Fruit fly (Drosophila melanogaster) whole organism, embryonic: ENCODE results near the gene Hrs.

Source experiments
- Bgb ChIP-seq: fragments of 200-800 bp; sonication (Bioruptor generic); IDR thresholded peaks from 2 replicates; pipeline ENCODE4 v1.3.6; 2022; ENCODE audit warnings: missing biosample characterization, missing genetic modification characterization; ENCODE audit not compliant: partially characterized antibody
- CG10543 ChIP-seq: fragments of 200-800 bp; sonication (Bioruptor generic); optimal IDR thresholded peaks from 3 replicates; lab custom pipeline; 2017; ENCODE audit warnings: missing biosample characterization, mild to moderate bottlenecking, missing genetic modification characterization, moderate library complexity
- CG12299 ChIP-seq: fragments of 200-800 bp; sonication (Bioruptor generic); optimal IDR thresholded peaks from 2 replicates; lab custom pipeline; 2018; ENCODE audit warnings: missing biosample characterization, mild to moderate bottlenecking, missing genetic modification characterization
- CG12659 ChIP-seq: fragments of 200-800 bp; sonication (Bioruptor generic); optimal IDR thresholded peaks from 3 replicates; lab custom pipeline; 2017; ENCODE audit warnings: mild to moderate bottlenecking, missing biosample characterization, missing genetic modification reagents, missing genetic modification characterization
- CG13123 ChIP-seq: fragments of 200-800 bp; sonication (Bioruptor generic); optimal IDR thresholded peaks from 2 replicates; lab custom pipeline; 2016; ENCODE audit warnings: missing biosample characterization, missing genetic modification characterization
- CG14667 ChIP-seq: fragments of 200-800 bp; sonication (Bioruptor generic); IDR thresholded peaks from 2 replicates; pipeline ENCODE4 v1.3.6; 2022; ENCODE audit warnings: missing biosample characterization, missing genetic modification characterization
- CG1602 ChIP-seq: fragments of 200-800 bp; sonication (Bioruptor generic); optimal IDR thresholded peaks from 3 replicates; lab custom pipeline; 2016; ENCODE audit warnings: missing biosample characterization, missing genetic modification characterization
- CG16779 ChIP-seq: fragments of 200-800 bp; sonication (Bioruptor generic); IDR thresholded peaks from 2 replicates; pipeline ENCODE4 v1.3.6; 2022; ENCODE audit warnings: missing biosample characterization, missing genetic modification characterization
- CG16863 ChIP-seq: fragments of 200-800 bp; sonication (Bioruptor generic); optimal IDR thresholded peaks from 3 replicates; lab custom pipeline; 2016; ENCODE audit warnings: missing biosample characterization, missing genetic modification characterization
- CG30020 ChIP-seq: fragments of 200-800 bp; optimal IDR thresholded peaks from 2 replicates; lab custom pipeline; 2019; ENCODE audit warnings: missing biosample characterization, mild to moderate bottlenecking, missing genetic modification characterization, moderate library complexity
- CG33213 ChIP-seq: fragments of 200-800 bp; sonication (Bioruptor generic); optimal IDR thresholded peaks from 3 replicates; lab custom pipeline; 2016; ENCODE audit warnings: missing biosample characterization, missing genetic modification characterization
- CG5180 ChIP-seq: fragments of 200-800 bp; sonication (Bioruptor generic); optimal IDR thresholded peaks from 3 replicates; lab custom pipeline; 2017; ENCODE audit warnings: missing biosample characterization, missing genetic modification characterization, mild to moderate bottlenecking, moderate library complexity, missing genetic modification reagents
- CG6654 ChIP-seq: fragments of 200-800 bp; sonication (Bioruptor generic); optimal IDR thresholded peaks from 2 replicates; lab custom pipeline; 2017; ENCODE audit warnings: missing biosample characterization, mild to moderate bottlenecking, missing genetic modification characterization
- CG7987 ChIP-seq: fragments of 200-800 bp; sonication (Bioruptor generic); optimal IDR thresholded peaks from 2 replicates; lab custom pipeline; 2018; ENCODE audit warnings: missing biosample characterization, mild to moderate bottlenecking, missing genetic modification characterization, moderate library complexity
- CG8281 ChIP-seq: fragments of 200-800 bp; sonication (Bioruptor generic); optimal IDR thresholded peaks from 2 replicates; lab custom pipeline; 2018; ENCODE audit warnings: missing biosample characterization, mild to moderate bottlenecking, missing genetic modification characterization, moderate library complexity
- CG8924 ChIP-seq: fragments of 200-800 bp; optimal IDR thresholded peaks from 3 replicates; lab custom pipeline; 2019; ENCODE audit warnings: missing biosample characterization, mild to moderate bottlenecking, missing genetic modification characterization, moderate library complexity
- CG8944 ChIP-seq: fragments of 200-800 bp; sonication (Bioruptor generic); optimal IDR thresholded peaks from 3 replicates; lab custom pipeline; 2016; ENCODE audit warnings: missing biosample characterization, missing genetic modification characterization
- CTCF ChIP-seq: fragments of 200-800 bp; sonication (Bioruptor generic); optimal IDR thresholded peaks from 2 replicates; lab custom pipeline; 2017; ENCODE audit warnings: missing biosample characterization, mild to moderate bottlenecking, missing genetic modification characterization, moderate library complexity
- CkIIα-i1 ChIP-seq: fragments of 200-800 bp; sonication (Bioruptor generic); IDR thresholded peaks from 2 replicates; pipeline ENCODE4 v1.3.6; 2022; ENCODE audit warnings: missing biosample characterization, missing genetic modification characterization
- Dip2 ChIP-seq: fragments of 200-800 bp; sonication (Bioruptor generic); IDR thresholded peaks from 2 replicates; pipeline ENCODE4 v1.3.6; 2022; ENCODE audit warnings: missing biosample characterization, missing genetic modification characterization
- Fer1 ChIP-seq: fragments of 200-800 bp; sonication (Bioruptor generic); optimal IDR thresholded peaks from 2 replicates; lab custom pipeline; 2017; ENCODE audit warnings: missing biosample characterization, mild to moderate bottlenecking, missing genetic modification characterization
- H15 ChIP-seq: fragments of 200-800 bp; sonication (Bioruptor generic); IDR thresholded peaks from 3 replicates; pipeline ENCODE4 v1.3.6; 2022; ENCODE audit warnings: missing biosample characterization, missing genetic modification characterization
- MBD-R2 ChIP-seq: fragments of 200-800 bp; sonication (Bioruptor generic); IDR thresholded peaks from 2 replicates; pipeline ENCODE4 v1.3.6; 2022; ENCODE audit warnings: missing biosample characterization, missing genetic modification characterization
- Max ChIP-seq: fragments of 200-800 bp; sonication (Bioruptor generic); optimal IDR thresholded peaks from 2 replicates; lab custom pipeline; 2016; ENCODE audit warnings: missing biosample characterization, mild to moderate bottlenecking, missing genetic modification characterization
- Mes4 ChIP-seq: fragments of 200-800 bp; sonication (Bioruptor generic); optimal IDR thresholded peaks from 2 replicates; lab custom pipeline; 2016; ENCODE audit warnings: missing biosample characterization, missing genetic modification characterization
- Oli ChIP-seq: fragments of 200-800 bp; sonication (Bioruptor generic); optimal IDR thresholded peaks from 2 replicates; lab custom pipeline; 2018; ENCODE audit warnings: missing biosample characterization, mild to moderate bottlenecking, missing genetic modification characterization, moderate library complexity
- Sry-β ChIP-seq: fragments of 200-800 bp; sonication (Bioruptor generic); optimal IDR thresholded peaks from 2 replicates; lab custom pipeline; 2018; ENCODE audit warnings: missing biosample characterization, mild to moderate bottlenecking, missing genetic modification characterization, moderate library complexity
- Ssrp ChIP-seq: fragments of 200-800 bp; sonication (Bioruptor generic); optimal IDR thresholded peaks from 2 replicates; lab custom pipeline; 2018; ENCODE audit warnings: missing biosample characterization, mild to moderate bottlenecking, missing genetic modification characterization, moderate library complexity
- TFAM ChIP-seq: fragments of 200-800 bp; sonication (Bioruptor generic); optimal IDR thresholded peaks from 2 replicates; lab custom pipeline; 2017; ENCODE audit warnings: missing biosample characterization, missing genetic modification characterization, inconsistent platforms
- ac ChIP-seq: fragments of 200-800 bp; sonication (Bioruptor generic); optimal IDR thresholded peaks from 3 replicates; lab custom pipeline; 2017; ENCODE audit warnings: missing biosample characterization, mild to moderate bottlenecking, missing genetic modification characterization
- ato ChIP-seq: fragments of 200-800 bp; sonication (Bioruptor generic); IDR thresholded peaks from 2 replicates; pipeline ENCODE4 v1.3.6; 2022; ENCODE audit warnings: missing biosample characterization, missing genetic modification characterization; ENCODE audit not compliant: partially characterized antibody
- dm ChIP-seq: fragments of 200-800 bp; sonication (Bioruptor generic); optimal IDR thresholded peaks from 3 replicates; lab custom pipeline; 2016; ENCODE audit warnings: missing biosample characterization, missing genetic modification characterization
- fd102C ChIP-seq: fragments of 200-800 bp; sonication (Bioruptor generic); optimal IDR thresholded peaks from 2 replicates; lab custom pipeline; 2018; ENCODE audit warnings: missing biosample characterization, mild to moderate bottlenecking, missing genetic modification characterization, moderate library complexity
- gcm2 ChIP-seq: fragments of 200-800 bp; sonication (Bioruptor generic); optimal IDR thresholded peaks from 2 replicates; lab custom pipeline; 2016; ENCODE audit warnings: missing biosample characterization, missing genetic modification characterization
- h ChIP-seq: fragments of >200 bp; optimal IDR thresholded peaks from 2 replicates; lab custom pipeline; 2017
- ham ChIP-seq: fragments of 200-800 bp; sonication (Bioruptor generic); IDR thresholded peaks from 2 replicates; pipeline ENCODE4 v1.3.6; 2022; ENCODE audit warnings: missing biosample characterization, missing genetic modification characterization
- hth ChIP-seq: fragments of >200 bp; optimal IDR thresholded peaks from 2 replicates; lab custom pipeline; 2017; ENCODE audit warnings: inconsistent platforms
- knrl ChIP-seq: fragments of 200-800 bp; sonication (Bioruptor generic); IDR thresholded peaks from 3 replicates; pipeline ENCODE4 v1.3.6; 2022; ENCODE audit warnings: missing biosample characterization, missing genetic modification characterization; ENCODE audit not compliant: partially characterized antibody
- lilli ChIP-seq: fragments of 200-800 bp; sonication (Bioruptor generic); optimal IDR thresholded peaks from 3 replicates; lab custom pipeline; 2016; ENCODE audit warnings: missing biosample characterization, missing genetic modification characterization
- lola ChIP-seq, 3 experiments: fragments of >200 bp in 2 of 3; fragments of 200-800 bp in 1 of 3; sonication (Bioruptor generic) in 1 of 3; optimal IDR thresholded peaks; 2 replicates each; lab custom pipeline; 2017 to 2019; ENCODE audit warnings: missing biosample characterization in 3 of 3, missing genetic modification characterization in 3 of 3, mild to moderate bottlenecking in 1 of 3, moderate library complexity in 1 of 3
- luna ChIP-seq: fragments of 200-800 bp; sonication (Bioruptor generic); optimal IDR thresholded peaks from 2 replicates; lab custom pipeline; 2016; ENCODE audit warnings: missing biosample characterization, missing genetic modification characterization
- nom ChIP-seq: fragments of 200-800 bp; sonication (Bioruptor generic); optimal IDR thresholded peaks from 2 replicates; lab custom pipeline; 2017; ENCODE audit warnings: missing biosample characterization, missing genetic modification characterization, mild to moderate bottlenecking, moderate library complexity, missing genetic modification reagents
- org-1 ChIP-seq: fragments of 200-800 bp; sonication (Bioruptor generic); optimal IDR thresholded peaks from 2 replicates; lab custom pipeline; 2017; ENCODE audit warnings: missing biosample characterization, missing genetic modification characterization
- pho ChIP-seq: fragments of 200-800 bp; sonication (Bioruptor generic); optimal IDR thresholded peaks from 2 replicates; lab custom pipeline; 2016; ENCODE audit warnings: missing biosample characterization, missing genetic modification characterization
- pita ChIP-seq: fragments of 200-800 bp; sonication (Bioruptor generic); optimal IDR thresholded peaks from 2 replicates; lab custom pipeline; 2017; ENCODE audit warnings: missing biosample characterization, mild to moderate bottlenecking, missing genetic modification characterization
- pzg ChIP-seq: fragments of 200-800 bp; sonication (Bioruptor generic); optimal IDR thresholded peaks from 3 replicates; lab custom pipeline; 2018; ENCODE audit warnings: missing biosample characterization, mild to moderate bottlenecking, missing genetic modification characterization, moderate library complexity
- ranshi ChIP-seq: fragments of 200-800 bp; sonication (Bioruptor generic); IDR thresholded peaks from 2 replicates; pipeline ENCODE4 v1.3.6; 2022; ENCODE audit warnings: missing biosample characterization, missing genetic modification characterization
- rib ChIP-seq: fragments of 200-800 bp; sonication (Bioruptor generic); IDR thresholded peaks from 2 replicates; pipeline ENCODE4 v1.3.6; 2022; ENCODE audit warnings: missing biosample characterization, missing genetic modification characterization
- slbo ChIP-seq: fragments of 200-800 bp; sonication (Bioruptor generic); IDR thresholded peaks from 2 replicates; pipeline ENCODE4 v1.3.6; 2022; ENCODE audit warnings: missing biosample characterization, missing genetic modification characterization
- vvl ChIP-seq: fragments of 200-800 bp; sonication (Bioruptor generic); IDR thresholded peaks from 2 replicates; pipeline ENCODE4 v1.3.6; 2022; ENCODE audit warnings: missing biosample characterization, missing genetic modification characterization
- zfh1 ChIP-seq: fragments of 200-800 bp; sonication (Bioruptor generic); IDR thresholded peaks from 3 replicates; pipeline ENCODE4 v1.3.6; 2022; ENCODE audit warnings: missing biosample characterization, missing genetic modification characterization

The Hrs gene

dm6 chr2L:2750337-2751084 is 10.7 kb downstream of the Hrs start (continued):
- no peak for TF ChIP-seq TFAM
- peak; percentile 2 for TF ChIP-seq nom
- peak; percentile 63 for TF ChIP-seq CG5180
- peak; percentile 81 for TF ChIP-seq luna (GFP tag; lab: Kevin White, UChicago)
- TF ChIP-seq h: no peak
- TF ChIP-seq Sry-β (GFP tag; lab: Kevin White, UChicago): no peak
- TF ChIP-seq CG8944: peak; percentile 81
- no peak for TF ChIP-seq CG12299 (tag; lab: Kevin White, UChicago)
- peak; percentile 56 for TF ChIP-seq CG6654 (GFP tag; lab: Kevin White, UChicago)
- TF ChIP-seq CG30020: peak; percentile 4
- TF ChIP-seq zfh1 (GFP tag; lab: Robert Waterston, UW): no peak
- peak; percentile 87 for TF ChIP-seq org-1 (GFP tag; lab: Kevin White, UChicago)
- no peak for TF ChIP-seq rib (GFP tag; lab: Robert Waterston, UW)
- TF ChIP-seq ranshi (GFP tag; lab: Robert Waterston, UW): no peak
- no peak for TF ChIP-seq CG14667 (GFP tag; lab: Robert Waterston, UW)
- TF ChIP-seq fd102C (GFP tag; lab: Kevin White, UChicago): no peak
- peak; percentile 84 for TF ChIP-seq CG10543 (GFP tag; lab: Kevin White, UChicago)
- TF ChIP-seq slbo: no peak
- no peak for TF ChIP-seq H15 (GFP tag; lab: Robert Waterston, UW)
- peak; percentile 72 for TF ChIP-seq CG33213 (GFP tag; lab: Kevin White, UChicago)
- TF ChIP-seq CG13123 (GFP tag; lab: Kevin White, UChicago): peak; percentile 5
- peak in 1 of 3 experiments; percentile 61 for TF ChIP-seq lola (GFP tag; optimal IDR thresholded peaks at IDR 0.05; lab: Kevin White, UChicago)
- peak; percentile 50 for TF ChIP-seq Max (GFP tag; lab: Kevin White, UChicago)
- peak; percentile 51 for TF ChIP-seq CG16863 (GFP tag; lab: Kevin White, UChicago)
- peak; percentile 86 for TF ChIP-seq CG7987 (GFP tag; lab: Kevin White, UChicago)
- TF ChIP-seq CG8924 (tag; lab: Kevin White, UChicago): peak; percentile 85
- peak; percentile 63 for TF ChIP-seq pho (GFP tag; lab: Kevin White, UChicago)
- no peak for TF ChIP-seq pita (GFP tag; lab: Kevin White, UChicago)
- TF ChIP-seq ham (GFP tag; lab: Robert Waterston, UW): no peak
- no peak for TF ChIP-seq CTCF (GFP tag; lab: Kevin White, UChicago)
- no peak for TF ChIP-seq CG16779 (GFP tag; lab: Robert Waterston, UW)
- no peak for TF ChIP-seq Bgb
- TF ChIP-seq Dip2 (GFP tag; lab: Robert Waterston, UW): no peak
- TF ChIP-seq knrl: no peak
- TF ChIP-seq Ssrp: peak; percentile 60
- peak; percentile 76 for TF ChIP-seq gcm2 (GFP tag; lab: Kevin White, UChicago)
- TF ChIP-seq lilli (GFP tag; lab: Kevin White, UChicago): peak; percentile 90
- peak; percentile 78 for TF ChIP-seq Oli
- no peak for TF ChIP-seq ato
- TF ChIP-seq dm (GFP tag; lab: Kevin White, UChicago): peak; percentile 44
- TF ChIP-seq CG12659: peak; percentile 63
- no peak for TF ChIP-seq hth (lab: Kevin White, UChicago)
- TF ChIP-seq MBD-R2: no peak
- TF ChIP-seq ac (GFP tag; lab: Kevin White, UChicago): peak; percentile 31
- TF ChIP-seq vvl (GFP tag; lab: Robert Waterston, UW): no peak
- TF ChIP-seq CkIIα-i1 (GFP tag; lab: Robert Waterston, UW): no peak
- TF ChIP-seq CG1602 (GFP tag; lab: Kevin White, UChicago): peak; percentile 64
- peak; percentile 74 for TF ChIP-seq Mes4 (GFP tag; lab: Kevin White, UChicago)
- TF ChIP-seq CG8281: peak; percentile 65
- TF ChIP-seq pzg (GFP tag; lab: Kevin White, UChicago): peak; percentile 22
- peak; percentile 86 for TF ChIP-seq Fer1 (GFP tag; lab: Kevin White, UChicago)
